Worm (Caenorhabditis elegans): ENCODE data around the gene F54D5.9.

The F54D5.9 gene

ce11 chrII:11545299-11545951 is 797 bp upstream of the F54D5.9 start, which contains the start of gene dnj-13 (continued):
- peak; percentile 89 for TF ChIP-seq C06A6.2 (GFP tag; conservative IDR thresholded peaks at IDR 0.05)
- peak; percentile 96 for TF ChIP-seq K11D2.4 (GFP tag; IDR thresholded peaks at IDR 0.05)
- TF ChIP-seq sdz-38 (tag; optimal IDR thresholded peaks at IDR 0.05), result no peak
- TF ChIP-seq lin-40 (tag; optimal IDR thresholded peaks at IDR 0.05), result peak; percentile 98
- peak; percentile 98 for TF ChIP-seq ceh-79 (tag; optimal IDR thresholded peaks at IDR 0.05)
- TF ChIP-seq Y95B8A.8 (GFP tag; IDR thresholded peaks at IDR 0.05), result peak; percentile 95
- peak; percentile 85 for TF ChIP-seq attf-5 (GFP tag; optimal IDR thresholded peaks at IDR 0.05)
- TF ChIP-seq T26A5.8 (tag; optimal IDR thresholded peaks at IDR 0.05), result peak; percentile 55
- TF ChIP-seq F22D6.2 (tag; optimal IDR thresholded peaks at IDR 0.05), result peak; percentile 81
- TF ChIP-seq T07F8.4 (tag; optimal IDR thresholded peaks at IDR 0.05), result no peak
- TF ChIP-seq F52B5.7 (tag; optimal IDR thresholded peaks at IDR 0.05), result peak; percentile 95
- peak; percentile 99 for TF ChIP-seq mcd-1 (GFP tag; IDR thresholded peaks at IDR 0.05)
- peak; percentile 92 for TF ChIP-seq cebp-2 (GFP tag; IDR thresholded peaks at IDR 0.05)
- peak in 2 of 3 experiments; percentile 18 to 82 for TF ChIP-seq lin-35 (GFP tag; optimal IDR thresholded peaks at IDR 0.05)
- TF ChIP-seq F49E8.2 (tag; optimal IDR thresholded peaks at IDR 0.05; ENCODE audit: insufficient read depth), result peak; percentile 78
- peak; percentile 86 for TF ChIP-seq gei-17 (GFP tag; optimal IDR thresholded peaks at IDR 0.05)
- peak; percentile 49 for TF ChIP-seq nhr-90 (tag; optimal IDR thresholded peaks at IDR 0.05)
- peak; percentile 94 for TF ChIP-seq rcor-1 (GFP tag; IDR thresholded peaks at IDR 0.05)
- peak; percentile 97 for TF ChIP-seq nfyb-1 (GFP tag; IDR thresholded peaks at IDR 0.05)
- no peak for TF ChIP-seq nhr-120 (GFP tag; IDR thresholded peaks at IDR 0.05)
- TF ChIP-seq ceh-91 (GFP tag; IDR thresholded peaks at IDR 0.05), result peak; percentile 83
- peak; percentile 94 for TF ChIP-seq madf-3 (GFP tag; IDR thresholded peaks at IDR 0.05)
- no peak for TF ChIP-seq hlh-26 (GFP tag; conservative IDR thresholded peaks at IDR 0.05)
- TF ChIP-seq egrh-3 (GFP tag; IDR thresholded peaks at IDR 0.05), result peak; percentile 54
- peak; percentile 96 for TF ChIP-seq tlf-1 (GFP tag; optimal IDR thresholded peaks at IDR 0.05)
- peak; percentile 45 for TF ChIP-seq nhr-80 (tag; optimal IDR thresholded peaks at IDR 0.05)
- peak; percentile 74 for TF ChIP-seq snpc-3.4 (tag; optimal IDR thresholded peaks at IDR 0.05)
- no peak for TF ChIP-seq nfya-2 (GFP tag; IDR thresholded peaks at IDR 0.05)
- TF ChIP-seq attf-3 (GFP tag; conservative IDR thresholded peaks at IDR 0.05), result peak; percentile 80
- TF ChIP-seq ztf-18 (tag; optimal IDR thresholded peaks at IDR 0.05), result peak; percentile 60
- TF ChIP-seq zfh-2 (GFP tag; conservative IDR thresholded peaks at IDR 0.05), result peak; percentile 86; the same call in 1 of the 2 replicates
- peak; percentile 76 for TF ChIP-seq tbp1 (GFP tag; optimal IDR thresholded peaks at IDR 0.05)
- TF ChIP-seq dpl-1 (GFP tag; optimal IDR thresholded peaks at IDR 0.05), result peak; percentile 6
- peak; percentile 43; the same call in 1 of the 2 replicates for TF ChIP-seq bed-2 (GFP tag; IDR thresholded peaks at IDR 0.05)
- TF ChIP-seq hlh-12 (tag; optimal IDR thresholded peaks at IDR 0.05), result no peak
- no peak for TF ChIP-seq nfya-1 (tag; optimal IDR thresholded peaks at IDR 0.05; ENCODE audit: borderline replicate concordance, insufficient read depth)
- peak; percentile 97 for TF ChIP-seq ceh-27 (GFP tag; optimal IDR thresholded peaks at IDR 0.05)
- no peak for TF ChIP-seq snpc-1.1 (tag; optimal IDR thresholded peaks at IDR 0.05; ENCODE audit: insufficient read depth)
- TF ChIP-seq F37B4.10 (GFP tag; IDR thresholded peaks at IDR 0.05), result 0 out of 2 replicates have a peak, but pooled peaks have one; percentile 14
- peak; percentile 77 for TF ChIP-seq madf-8 (GFP tag; conservative IDR thresholded peaks at IDR 0.05)
- peak; percentile 87 for TF ChIP-seq F23B12.7 (tag; optimal IDR thresholded peaks at IDR 0.05; ENCODE audit: insufficient read depth)
- no peak for TF ChIP-seq unc-62 (GFP tag; optimal IDR thresholded peaks at IDR 0.05)
- TF ChIP-seq ets-4 (GFP tag; optimal IDR thresholded peaks at IDR 0.05), result no peak
- TF ChIP-seq ztf-22 (GFP tag; optimal IDR thresholded peaks at IDR 0.05), result peak; percentile 88
- TF ChIP-seq lsy-27 (tag; optimal IDR thresholded peaks at IDR 0.05; ENCODE audit: borderline replicate concordance, insufficient read depth), result no peak
- no peak for TF ChIP-seq xnd-1 (tag; optimal IDR thresholded peaks at IDR 0.05)
- peak; percentile 98 for TF ChIP-seq chd-7 (tag; optimal IDR thresholded peaks at IDR 0.05)
